Worm (Caenorhabditis elegans): Measurements from ENCODE around the gene ape-1.

- no peak for TF ChIP-seq fos-1 (tag; optimal IDR thresholded peaks at IDR 0.05)
- TF ChIP-seq unc-62 (GFP tag; optimal IDR thresholded peaks at IDR 0.05) = no peak
- TF ChIP-seq ceh-82 (tag; optimal IDR thresholded peaks at IDR 0.05) = no peak
- TF ChIP-seq ztf-11 (tag; optimal IDR thresholded peaks at IDR 0.05) = no peak
- TF ChIP-seq elt-3 (tag; optimal IDR thresholded peaks at IDR 0.05) = no peak
Measured at ce11 chrV:11705399-11705798, 29.7 kb downstream of the ape-1 start, which contains the start of gene ceh-32.

Data from whole organism, L2 larva.